Worm (Caenorhabditis elegans) whole organism, midembryonic: ENCODE data around the gene lgl-1.
A peak's percentile ranks its signal among the peaks of the same experiment; 100 is the strongest.

Experiments used
- T22C8.4 ChIP-seq: fragments of 200-800 bp; sonication (Bioruptor generic); IDR thresholded peaks from 2 replicates; pipeline ENCODE4 v1.3.6; 2022; ENCODE audit warnings: missing genetic modification characterization, missing compliant biosample characterization
- cog-1 ChIP-seq: sonication (generic microtip); optimal IDR thresholded peaks from 2 replicates; lab custom pipeline; 2016; ENCODE audit warnings: missing genetic modification characterization, missing compliant biosample characterization
- flt-1 ChIP-seq: fragments of 200-800 bp; sonication (Bioruptor generic); IDR thresholded peaks from 2 replicates; pipeline ENCODE4 v1.3.6; 2022; ENCODE audit warnings: missing genetic modification characterization, missing compliant biosample characterization
- klf-2 ChIP-seq: fragments of 200-800 bp; sonication (Bioruptor generic); conservative IDR thresholded peaks from 2 replicates; pipeline ENCODE4 v1.3.6; 2022; ENCODE audit warnings: missing genetic modification reagents, missing genetic modification characterization, missing compliant biosample characterization
- med-1 ChIP-seq: sonication (generic microtip); optimal IDR thresholded peaks from 2 replicates; lab custom pipeline; 2017; ENCODE audit warnings: missing genetic modification characterization, mild to moderate bottlenecking, missing compliant biosample characterization, antibody characterized with exemption, missing genetic modification reagents; ENCODE audit not compliant: insufficient read depth
- ref-1 ChIP-seq: fragments of 200-800 bp; sonication (Bioruptor generic); conservative IDR thresholded peaks from 2 replicates; pipeline ENCODE4 v1.3.6; 2022; ENCODE audit warnings: missing genetic modification reagents, missing genetic modification characterization, missing compliant biosample characterization
- tab-1 ChIP-seq: fragments of 200-800 bp; sonication (Bioruptor generic); IDR thresholded peaks from 2 replicates; pipeline ENCODE4 v1.3.6; 2022; ENCODE audit warnings: missing genetic modification characterization, missing compliant biosample characterization
- ztf-23 ChIP-seq: fragments of 200-800 bp; sonication (Bioruptor generic); IDR thresholded peaks from 2 replicates; pipeline ENCODE4 v1.3.6; 2022; ENCODE audit warnings: missing genetic modification reagents, missing genetic modification characterization, missing compliant biosample characterization
- ztf-29 ChIP-seq: fragments of 200-800 bp; sonication (Bioruptor generic); IDR thresholded peaks from 2 replicates; pipeline ENCODE4 v1.3.6; 2022; ENCODE audit warnings: missing genetic modification reagents, missing genetic modification characterization, missing compliant biosample characterization

Gene lgl-1

ce11 chrX:880367-880766, 9.5 kb upstream of the lgl-1 start, which contains the start of gene ZC13.2:
Gene ZC13.2, plus strand, starts transcription at chrX:880667.
- no peak for TF ChIP-seq ref-1 (GFP tag; lab: Robert Waterston, UW)
- TF ChIP-seq tab-1 (GFP tag; lab: Robert Waterston, UW) = no peak
- TF ChIP-seq T22C8.4 (GFP tag; lab: Robert Waterston, UW) = no peak
- TF ChIP-seq ztf-29 (GFP tag; lab: Robert Waterston, UW) = no peak
- no peak for TF ChIP-seq med-1 (GFP tag; lab: Kevin White, UChicago)
- TF ChIP-seq cog-1 = no peak
- TF ChIP-seq ztf-23 (GFP tag; lab: Robert Waterston, UW) = no peak
- no peak for TF ChIP-seq flt-1 (GFP tag; lab: Robert Waterston, UW)
- no peak for TF ChIP-seq klf-2 (GFP tag; lab: Robert Waterston, UW)

ce11 chrX:876935-877334, 6.0 kb upstream of the lgl-1 start, which contains the start of gene ZC13.1:
Gene ZC13.1, plus strand, starts transcription at chrX:877239.
- TF ChIP-seq med-1 (GFP tag; lab: Kevin White, UChicago) (no peak), ztf-23 (GFP tag; lab: Robert Waterston, UW) (peak; percentile 49; the same call in 1 of the 2 replicates), tab-1 (GFP tag; lab: Robert Waterston, UW) (no peak), cog-1 (peak; percentile 34), flt-1 (GFP tag; lab: Robert Waterston, UW) (no peak)

ce11 chrX:873634-874033, 2.7 kb upstream of the lgl-1 start:
- no peak for TF ChIP-seq cog-1
- TF ChIP-seq tab-1 (GFP tag; lab: Robert Waterston, UW) = no peak
- TF ChIP-seq klf-2 (GFP tag; lab: Robert Waterston, UW) = no peak
- TF ChIP-seq med-1 (GFP tag; lab: Kevin White, UChicago) = no peak
- no peak for TF ChIP-seq ref-1 (GFP tag; lab: Robert Waterston, UW)
- no peak for TF ChIP-seq T22C8.4 (GFP tag; lab: Robert Waterston, UW)
- no peak for TF ChIP-seq flt-1 (GFP tag; lab: Robert Waterston, UW)
- no peak for TF ChIP-seq ztf-29 (GFP tag; lab: Robert Waterston, UW)
- TF ChIP-seq ztf-23 (GFP tag; lab: Robert Waterston, UW) = no peak

ce11 chrX:871957-872715, 1.2 kb upstream of the lgl-1 start, which contains the start of gene F56F10.1:
Gene F56F10.1, plus strand, starts transcription at chrX:872603.
- TF ChIP-seq med-1 (GFP tag; lab: Kevin White, UChicago) (no peak), ztf-23 (GFP tag; lab: Robert Waterston, UW) (no peak), flt-1 (GFP tag; lab: Robert Waterston, UW) (no peak), klf-2 (GFP tag; lab: Robert Waterston, UW) (no peak), ztf-29 (GFP tag; lab: Robert Waterston, UW) (no peak), T22C8.4 (GFP tag; lab: Robert Waterston, UW) (no peak), tab-1 (GFP tag; lab: Robert Waterston, UW) (no peak), ref-1 (GFP tag; lab: Robert Waterston, UW) (no peak), cog-1 (no peak)

DNA sequence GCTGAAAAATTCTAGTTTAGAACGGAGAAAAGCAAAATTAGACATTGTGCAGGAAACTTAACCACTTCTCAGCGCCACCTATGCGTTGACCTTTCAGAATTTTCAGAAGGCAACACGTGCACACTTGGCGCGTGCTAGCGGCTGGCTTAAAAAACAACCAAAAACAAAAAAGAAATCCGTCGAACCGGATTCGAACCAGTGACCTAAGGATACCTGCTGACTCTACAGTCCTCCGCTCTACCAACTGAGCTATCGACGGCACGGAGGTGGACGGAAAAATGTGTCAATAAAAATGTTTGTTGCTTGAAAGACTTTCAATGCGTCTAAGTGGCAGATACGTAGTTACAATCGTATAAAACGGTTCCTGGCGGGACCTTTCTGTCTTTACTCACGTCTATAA, 5.7 kb downstream of the lgl-1 start:
- TF ChIP-seq ztf-23 (GFP tag; lab: Robert Waterston, UW) (no peak), ref-1 (GFP tag; lab: Robert Waterston, UW) (no peak), flt-1 (GFP tag; lab: Robert Waterston, UW) (no peak), tab-1 (GFP tag; lab: Robert Waterston, UW) (no peak), cog-1 (no peak), ztf-29 (GFP tag; lab: Robert Waterston, UW) (no peak)

DNA sequence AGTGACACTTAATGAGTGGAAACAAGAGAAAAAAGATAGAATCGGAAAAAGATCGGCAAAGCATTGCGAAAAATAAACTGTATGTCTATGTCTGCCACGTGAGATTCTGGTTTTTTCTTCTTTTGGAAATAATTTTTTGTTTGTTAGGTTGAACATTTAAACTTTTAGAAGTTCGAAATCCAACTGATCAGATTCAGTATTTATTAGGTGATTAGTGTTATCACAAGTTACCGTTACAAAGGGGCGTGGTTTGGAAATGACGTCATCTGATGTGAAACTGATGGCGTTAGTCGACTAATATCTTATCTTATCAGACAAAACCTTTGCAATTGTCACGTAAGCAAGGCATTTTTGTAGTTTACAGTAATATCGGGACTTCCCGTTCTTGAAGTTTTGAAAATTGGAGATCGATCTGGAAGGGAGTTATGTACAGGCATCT, 6.6 kb downstream of the lgl-1 start:
- no peak for TF ChIP-seq klf-2 (GFP tag; lab: Robert Waterston, UW)

DNA sequence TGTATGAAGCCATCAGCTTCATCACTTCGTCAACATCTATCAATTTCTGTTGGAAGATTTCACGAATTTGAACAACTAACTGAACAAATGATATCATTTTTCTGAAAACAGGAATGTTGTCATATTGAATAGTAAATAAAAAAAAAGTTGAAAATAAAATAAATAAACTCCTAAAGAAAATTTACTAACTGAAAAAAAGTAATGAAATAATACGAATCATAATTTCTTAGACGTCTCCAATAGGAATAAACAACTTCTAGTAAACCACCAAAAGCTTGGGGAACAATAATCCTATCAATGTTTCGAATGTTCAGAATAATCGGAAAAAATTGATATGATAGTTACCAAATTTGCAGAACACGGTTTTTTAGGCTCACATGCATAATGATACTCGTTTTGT, 7.4 kb downstream of the lgl-1 start, which contains the start of gene cdo-1:
TSS of gene cdo-1 (minus strand) at position 101 of the 400 bp plus-strand sequence.
- TF ChIP-seq med-1 (GFP tag; lab: Kevin White, UChicago) (no peak), klf-2 (GFP tag; lab: Robert Waterston, UW) (no peak), ref-1 (GFP tag; lab: Robert Waterston, UW) (no peak), cog-1 (no peak), T22C8.4 (GFP tag; lab: Robert Waterston, UW) (no peak), flt-1 (GFP tag; lab: Robert Waterston, UW) (no peak), ztf-29 (GFP tag; lab: Robert Waterston, UW) (no peak), ztf-23 (GFP tag; lab: Robert Waterston, UW) (no peak), tab-1 (GFP tag; lab: Robert Waterston, UW) (no peak)

- no peak for TF ChIP-seq ref-1 (GFP tag; lab: Robert Waterston, UW)
These were observed 9.5 kb downstream of the lgl-1 start for ce11 chrX:861378-861777.

DNA sequence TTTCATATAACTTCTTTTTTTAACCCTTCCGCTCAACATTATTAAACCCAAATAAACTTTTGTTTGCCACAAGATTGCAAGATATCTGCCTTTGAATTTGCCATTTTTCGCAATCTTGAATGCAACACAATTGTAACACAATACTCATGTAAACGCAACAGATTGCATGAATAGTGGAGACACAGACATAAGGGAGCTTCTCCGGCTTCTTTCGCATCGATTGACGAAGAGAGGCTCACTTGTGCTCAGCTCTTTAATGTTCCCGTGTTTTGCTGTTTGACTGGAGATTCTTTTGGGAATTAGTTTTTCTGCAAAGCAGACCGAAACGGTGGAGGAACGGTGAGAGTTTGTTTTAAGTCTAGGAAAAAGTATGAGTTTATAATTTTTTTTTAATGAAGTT, 11.5 kb downstream of the lgl-1 start, which contains the start of gene F56F10.2:
TSS of gene F56F10.2 (plus strand) at position 215 of the 400 bp plus-strand sequence.
- no peak for TF ChIP-seq flt-1 (GFP tag; lab: Robert Waterston, UW)
- no peak for TF ChIP-seq T22C8.4 (GFP tag; lab: Robert Waterston, UW)
- TF ChIP-seq ztf-23 (GFP tag; lab: Robert Waterston, UW) = no peak
- no peak for TF ChIP-seq med-1 (GFP tag; lab: Kevin White, UChicago)
- no peak for TF ChIP-seq tab-1 (GFP tag; lab: Robert Waterston, UW)

DNA sequence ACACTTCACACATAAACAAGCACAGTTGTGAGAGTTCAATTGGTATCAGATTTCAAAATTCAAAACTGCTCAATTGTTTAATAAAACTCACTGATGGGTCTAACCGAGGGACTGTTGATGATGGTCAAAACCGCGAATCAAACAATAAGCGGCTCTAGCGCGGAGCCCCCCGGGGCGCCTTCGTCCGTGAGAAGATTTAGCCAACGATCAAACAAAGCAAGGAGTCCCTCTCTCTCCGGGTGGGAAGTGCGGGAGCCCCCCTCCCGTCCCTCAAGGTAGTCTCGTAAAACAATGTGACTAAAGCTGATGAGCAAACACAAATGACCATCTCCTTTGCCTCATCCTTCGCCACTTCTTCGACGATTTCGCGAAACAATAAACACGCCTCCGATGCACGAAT, 13.2 kb downstream of the lgl-1 start:
- TF ChIP-seq ztf-29 (GFP tag; lab: Robert Waterston, UW) = peak; percentile 6; the same call in 1 of the 2 replicates
- TF ChIP-seq ref-1 (GFP tag; lab: Robert Waterston, UW) = no peak
